Worm (Caenorhabditis elegans) whole organism, late embryonic: ENCODE data around the gene asp-18.
A peak's percentile ranks its signal among the peaks of the same experiment; 100 is the strongest.

Experiments
- C38D4.7 ChIP-seq: fragments of 200-800 bp; sonication (Bioruptor generic); optimal IDR thresholded peaks from 2 replicates; lab custom pipeline; 2018; ENCODE audit warnings: mild to moderate bottlenecking, missing genetic modification characterization, moderate library complexity, missing compliant biosample characterization
- K02D7.2 ChIP-seq: sonication (generic microtip); optimal IDR thresholded peaks from 2 replicates; lab custom pipeline; 2017; ENCODE audit warnings: mild to moderate bottlenecking, missing genetic modification characterization, missing compliant biosample characterization
- ama-1 ChIP-seq: fragments of 150-350 bp; optimal IDR thresholded peaks from 2 replicates; lab custom pipeline; 2014
- ceh-34 ChIP-seq: sonication (generic microtip); optimal IDR thresholded peaks from 2 replicates; lab custom pipeline; 2016; ENCODE audit warnings: mild to moderate bottlenecking, missing genetic modification characterization, missing compliant biosample characterization
- nfya-1 ChIP-seq: sonication (generic microtip); optimal IDR thresholded peaks from 2 replicates; lab custom pipeline; 2017; ENCODE audit warnings: missing genetic modification characterization, mild to moderate bottlenecking, missing compliant biosample characterization, antibody characterized with exemption, moderate library complexity
- nhr-11 ChIP-seq: fragments of 150-350 bp; optimal IDR thresholded peaks from 2 replicates; lab custom pipeline; 2014; ENCODE audit warnings: missing biosample characterization, missing genetic modification characterization
- rnt-1 ChIP-seq: sonication (generic microtip); optimal IDR thresholded peaks from 2 replicates; lab custom pipeline; 2016; ENCODE audit warnings: missing genetic modification characterization, missing compliant biosample characterization
- sox-2 ChIP-seq: fragments of 200-800 bp; sonication (Bioruptor generic); IDR thresholded peaks from 2 replicates; pipeline ENCODE4 v1.3.6; 2022; ENCODE audit warnings: missing genetic modification reagents, missing genetic modification characterization, missing compliant biosample characterization

ce11 chrV:18723604-18724003 is 7.9 kb downstream of the asp-18 start:
- no peak for TF ChIP-seq nhr-11
- TF ChIP-seq K02D7.2: no peak
- TF ChIP-seq C38D4.7: no peak
- no peak; the same call in 1 of the 2 replicates for TF ChIP-seq sox-2 (GFP tag; lab: Robert Waterston, UW)
- no peak for TF ChIP-seq ama-1
- TF ChIP-seq rnt-1 (tag; lab: Kevin White, UChicago): peak; percentile 21
- peak; percentile 50 for TF ChIP-seq ceh-34 (tag; lab: Kevin White, UChicago)
- peak; percentile 97 for TF ChIP-seq nfya-1
